Worm (Caenorhabditis elegans) whole organism, young adult: ENCODE results near the gene EEED8.14.
A peak's percentile ranks its signal among the peaks of the same experiment; 100 is the strongest.

Experiments used
- B0019.2 ChIP-seq: fragments of 200-800 bp; sonication (Bioruptor generic); conservative IDR thresholded peaks from 2 replicates; pipeline ENCODE4 v1.3.6; 2022; ENCODE audit warnings: missing genetic modification reagents, missing genetic modification characterization, missing compliant biosample characterization
- B0336.3 ChIP-seq: fragments of 200-800 bp; sonication (Bioruptor generic); IDR thresholded peaks from 2 replicates; pipeline ENCODE4 v1.3.6; 2022; ENCODE audit warnings: missing genetic modification characterization, missing compliant biosample characterization
- C06A6.2 ChIP-seq: fragments of 200-800 bp; sonication (Bioruptor generic); conservative IDR thresholded peaks from 2 replicates; pipeline ENCODE4 v1.3.6; 2022; ENCODE audit warnings: missing genetic modification characterization, missing compliant biosample characterization
- F33H1.4 ChIP-seq: fragments of 200-800 bp; sonication (Bioruptor generic); IDR thresholded peaks from 2 replicates; pipeline ENCODE4 v1.3.6; 2022; ENCODE audit warnings: missing genetic modification reagents, missing genetic modification characterization, missing compliant biosample characterization
- F49E8.2 ChIP-seq: sonication (generic microtip); optimal IDR thresholded peaks from 3 replicates; lab custom pipeline; 2017; ENCODE audit warnings: missing genetic modification characterization, mild to moderate bottlenecking, missing compliant biosample characterization, antibody characterized with exemption, moderate library complexity; ENCODE audit not compliant: insufficient read depth
- F55B11.4 ChIP-seq: sonication (generic microtip); optimal IDR thresholded peaks from 2 replicates; lab custom pipeline; 2016; ENCODE audit warnings: missing compliant biosample characterization, missing genetic modification characterization, borderline replicate concordance; ENCODE audit not compliant: insufficient read depth
- F57A8.1 ChIP-seq: fragments of 200-800 bp; sonication (Bioruptor generic); optimal IDR thresholded peaks from 2 replicates; lab custom pipeline; 2018; ENCODE audit warnings: mild to moderate bottlenecking, missing genetic modification characterization, moderate library complexity, missing compliant biosample characterization
- F57C9.4 ChIP-seq: sonication (generic microtip); optimal IDR thresholded peaks from 2 replicates; lab custom pipeline; 2017; ENCODE audit warnings: mild to moderate bottlenecking, missing genetic modification characterization, missing compliant biosample characterization
- Y79H2A.3 ChIP-seq: fragments of 200-800 bp; sonication (Bioruptor generic); conservative IDR thresholded peaks from 2 replicates; pipeline ENCODE4 v1.3.6; 2022; ENCODE audit warnings: missing genetic modification reagents, missing genetic modification characterization, missing compliant biosample characterization
- akir-1 ChIP-seq: fragments of 200-800 bp; sonication (Bioruptor generic); optimal IDR thresholded peaks from 2 replicates; lab custom pipeline; 2018; ENCODE audit warnings: mild to moderate bottlenecking, missing genetic modification characterization, moderate library complexity, missing compliant biosample characterization
- ama-1 ChIP-seq, 3 experiments: fragments of 150-350 bp in 1 of 3; sonication (generic microtip) in 2 of 3; optimal IDR thresholded peaks; 2 replicates each; lab custom pipeline; 2014 to 2018; ENCODE audit warnings: missing biosample characterization in 2 of 3, missing genetic modification characterization in 2 of 3, missing genetic modification reagents in 2 of 3
- atf-7 ChIP-seq: sonication (generic microtip); optimal IDR thresholded peaks from 2 replicates; lab custom pipeline; 2017; ENCODE audit warnings: mild to moderate bottlenecking, missing genetic modification characterization, missing compliant biosample characterization
- attf-5 ChIP-seq: fragments of 200-800 bp; sonication (Bioruptor generic); optimal IDR thresholded peaks from 2 replicates; lab custom pipeline; 2018; ENCODE audit warnings: mild to moderate bottlenecking, missing genetic modification characterization, missing compliant biosample characterization
- bed-2 ChIP-seq: fragments of 200-800 bp; sonication (Bioruptor generic); IDR thresholded peaks from 2 replicates; pipeline ENCODE4 v1.3.6; 2022; ENCODE audit warnings: missing genetic modification reagents, missing genetic modification characterization, missing compliant biosample characterization
- ccch-3 ChIP-seq: fragments of 200-800 bp; sonication (Bioruptor generic); optimal IDR thresholded peaks from 2 replicates; lab custom pipeline; 2018; ENCODE audit warnings: mild to moderate bottlenecking, missing genetic modification characterization, missing compliant biosample characterization
- ceh-100 ChIP-seq: fragments of 200-800 bp; sonication (Bioruptor generic); IDR thresholded peaks from 2 replicates; pipeline ENCODE4 v1.3.6; 2022; ENCODE audit warnings: missing genetic modification reagents, missing genetic modification characterization, missing compliant biosample characterization
- die-1 ChIP-seq: sonication (generic microtip); optimal IDR thresholded peaks from 2 replicates; lab custom pipeline; 2016; ENCODE audit warnings: missing genotype, mild to moderate bottlenecking, missing genetic modification characterization, missing compliant biosample characterization
- dpff-1 ChIP-seq: sonication (generic microtip); optimal IDR thresholded peaks from 2 replicates; lab custom pipeline; 2017; ENCODE audit warnings: mild to moderate bottlenecking, missing genetic modification characterization, missing compliant biosample characterization
- dpl-1 ChIP-seq: fragments of 150-350 bp; optimal IDR thresholded peaks from 2 replicates; lab custom pipeline; 2014; ENCODE audit warnings: missing biosample characterization, missing genetic modification reagents, missing genetic modification characterization
- egl-18 ChIP-seq: fragments of 200-800 bp; sonication (Bioruptor generic); IDR thresholded peaks from 2 replicates; pipeline ENCODE4 v1.3.6; 2022; ENCODE audit warnings: missing genetic modification reagents, missing genetic modification characterization, missing compliant biosample characterization
- him-1 ChIP-seq: sonication (generic microtip); optimal IDR thresholded peaks from 2 replicates; lab custom pipeline; 2016; ENCODE audit warnings: missing genotype, missing genetic modification reagents, missing genetic modification characterization, missing compliant biosample characterization
- lag-1 ChIP-seq: fragments of 200-800 bp; sonication (Bioruptor generic); IDR thresholded peaks from 2 replicates; pipeline ENCODE4 v1.3.6; 2022; ENCODE audit warnings: missing genetic modification reagents, missing genetic modification characterization, missing compliant biosample characterization
- lin-35 ChIP-seq, 3 experiments: fragments of 150-350 bp in 2 of 3; sonication (generic microtip) in 1 of 3; optimal IDR thresholded peaks; 2 replicates each; lab custom pipeline; 2014 to 2018; ENCODE audit warnings: missing biosample characterization in 3 of 3, missing genetic modification characterization in 3 of 3, missing genetic modification reagents in 3 of 3
- lin-40 ChIP-seq: sonication (generic microtip); optimal IDR thresholded peaks from 2 replicates; lab custom pipeline; 2016; ENCODE audit warnings: missing genetic modification characterization, mild to moderate bottlenecking, missing compliant biosample characterization, missing genotype, missing genetic modification reagents
- lin-54 ChIP-seq: fragments of 200-800 bp; sonication (Bioruptor generic); optimal IDR thresholded peaks from 2 replicates; lab custom pipeline; 2018; ENCODE audit warnings: mild to moderate bottlenecking, missing genetic modification characterization, missing compliant biosample characterization
- lsl-1 ChIP-seq: fragments of 200-800 bp; sonication (Bioruptor generic); optimal IDR thresholded peaks from 2 replicates; lab custom pipeline; 2018; ENCODE audit warnings: mild to moderate bottlenecking, missing genetic modification characterization, moderate library complexity, missing compliant biosample characterization
- lsy-27 ChIP-seq: sonication (generic microtip); optimal IDR thresholded peaks from 2 replicates; lab custom pipeline; 2017; ENCODE audit warnings: missing genetic modification characterization, mild to moderate bottlenecking, missing compliant biosample characterization, antibody characterized with exemption, missing genotype, borderline replicate concordance; ENCODE audit not compliant: insufficient read depth
- madf-6 ChIP-seq: fragments of 200-800 bp; sonication (Bioruptor generic); IDR thresholded peaks from 2 replicates; pipeline ENCODE4 v1.3.6; 2022; ENCODE audit warnings: missing genetic modification reagents, missing genetic modification characterization, missing compliant biosample characterization
- madf-8 ChIP-seq: fragments of 200-800 bp; sonication (Bioruptor generic); conservative IDR thresholded peaks from 2 replicates; pipeline ENCODE4 v1.3.6; 2022; ENCODE audit warnings: missing genetic modification reagents, missing genetic modification characterization, missing compliant biosample characterization
- mcd-1 ChIP-seq: fragments of 200-800 bp; sonication (Bioruptor generic); IDR thresholded peaks from 2 replicates; pipeline ENCODE4 v1.3.6; 2022; ENCODE audit warnings: missing genetic modification reagents, missing genetic modification characterization, missing compliant biosample characterization
- mxl-1 ChIP-seq: sonication (generic microtip); optimal IDR thresholded peaks from 2 replicates; lab custom pipeline; 2016; ENCODE audit warnings: missing genetic modification characterization, missing compliant biosample characterization
- nfya-2 ChIP-seq: fragments of 200-800 bp; sonication (Bioruptor generic); IDR thresholded peaks from 2 replicates; pipeline ENCODE4 v1.3.6; 2022; ENCODE audit warnings: missing genetic modification reagents, missing genetic modification characterization, missing compliant biosample characterization
- nhr-27 ChIP-seq: fragments of 200-800 bp; sonication (Bioruptor generic); optimal IDR thresholded peaks from 2 replicates; lab custom pipeline; 2018; ENCODE audit warnings: mild to moderate bottlenecking, missing genetic modification characterization, moderate library complexity, missing compliant biosample characterization
- nhr-80 ChIP-seq: sonication (generic microtip); optimal IDR thresholded peaks from 2 replicates; lab custom pipeline; 2016; ENCODE audit warnings: missing genetic modification characterization, missing compliant biosample characterization
- rcor-1 ChIP-seq: fragments of 200-800 bp; sonication (Bioruptor generic); IDR thresholded peaks from 2 replicates; pipeline ENCODE4 v1.3.6; 2022; ENCODE audit warnings: missing genetic modification reagents, missing genetic modification characterization, missing compliant biosample characterization
- repo-1 ChIP-seq: sonication (generic microtip); optimal IDR thresholded peaks from 2 replicates; lab custom pipeline; 2017; ENCODE audit warnings: mild to moderate bottlenecking, missing genetic modification characterization, missing compliant biosample characterization
- snpc-1.3 ChIP-seq: sonication (generic microtip); optimal IDR thresholded peaks from 2 replicates; lab custom pipeline; 2017; ENCODE audit warnings: missing genetic modification characterization, mild to moderate bottlenecking, missing compliant biosample characterization, antibody characterized with exemption, moderate library complexity, missing genotype, missing genetic modification reagents; ENCODE audit not compliant: insufficient read depth
- snpc-4 ChIP-seq, 5 experiments: fragments of 150-350 bp in 1 of 5; sonication (generic microtip) in 4 of 5; optimal IDR thresholded peaks; 2 replicates each; lab custom pipeline; 2014 to 2018; ENCODE audit warnings: missing genetic modification characterization in 5 of 5, missing biosample characterization in 3 of 5, antibody characterized with exemption in 2 of 5, mild to moderate bottlenecking in 2 of 5, missing compliant biosample characterization in 2 of 5, missing genotype in 2 of 5, moderate library complexity in 2 of 5, missing genetic modification reagents in 1 of 5
- somi-1 ChIP-seq: fragments of 200-800 bp; sonication (Bioruptor generic); optimal IDR thresholded peaks from 2 replicates; lab custom pipeline; 2018; ENCODE audit warnings: mild to moderate bottlenecking, missing genetic modification characterization, missing compliant biosample characterization
- xnd-1 ChIP-seq: sonication (generic microtip); optimal IDR thresholded peaks from 2 replicates; lab custom pipeline; 2016; ENCODE audit warnings: missing genotype, missing genetic modification reagents, missing genetic modification characterization, missing compliant biosample characterization
- ztf-26 ChIP-seq: sonication (generic microtip); optimal IDR thresholded peaks from 2 replicates; lab custom pipeline; 2017; ENCODE audit warnings: missing genetic modification characterization, missing compliant biosample characterization

The EEED8.14 gene

DNA sequence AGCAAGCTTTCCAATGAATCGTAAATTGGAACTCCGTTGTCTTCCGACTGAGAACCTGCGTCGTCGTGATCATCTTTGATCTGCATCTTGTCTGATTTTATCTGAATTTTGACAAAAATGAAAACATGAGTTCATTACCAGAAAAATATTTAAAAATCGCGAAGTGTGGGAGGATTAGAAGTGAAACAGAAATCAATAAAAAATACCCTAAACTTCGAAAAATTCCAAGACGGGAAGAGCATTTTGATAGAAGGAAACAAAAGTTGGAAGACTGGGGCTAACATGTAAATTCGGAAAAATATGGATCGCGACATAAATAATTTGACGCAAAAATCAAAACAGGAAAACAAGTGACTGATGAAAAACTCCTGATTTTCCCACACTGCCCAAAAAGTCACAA is 11.8 kb upstream of the EEED8.14 start, which contains the start of gene F07F6.8:
TSS of gene F07F6.8 (minus strand) at position 101 of the 400 bp plus-strand sequence.
- 0 out of 2 replicates have a peak, but pooled peaks have one; percentile 14 for TF ChIP-seq madf-6 (GFP tag; lab: Robert Waterston, UW)
- peak; percentile 16 for TF ChIP-seq repo-1 (tag; lab: Kevin White, UChicago)
- no peak for TF ChIP-seq nfya-2 (GFP tag; lab: Robert Waterston, UW)
- no peak for TF ChIP-seq nhr-80 (tag; lab: Kevin White, UChicago)
- TF ChIP-seq lag-1 (GFP tag; lab: Robert Waterston, UW) = no peak
- peak; percentile 6 for TF ChIP-seq mxl-1 (tag; lab: Kevin White, UChicago)
- no peak for TF ChIP-seq C06A6.2 (GFP tag; lab: Robert Waterston, UW)

DNA sequence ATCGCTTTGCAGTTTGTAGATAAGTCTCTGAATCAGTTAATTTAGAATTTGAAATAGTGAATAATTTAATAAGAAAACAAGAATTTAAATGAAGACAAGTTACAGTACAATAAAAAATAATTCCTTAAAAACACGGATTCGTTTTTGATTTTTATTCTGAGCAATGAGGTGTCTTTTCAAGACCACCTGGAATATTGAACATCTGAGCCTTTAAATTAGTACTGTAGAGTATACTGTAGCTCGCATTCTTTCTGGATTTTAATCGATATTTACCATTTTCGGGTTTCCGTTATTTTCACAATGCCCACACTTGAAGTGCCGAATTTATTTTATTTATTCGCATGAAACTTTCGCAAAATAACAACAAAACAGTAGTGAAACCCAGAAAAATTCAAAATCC is 10.0 kb upstream of the EEED8.14 start, which contains the start of gene F07F6.7:
TSS of gene F07F6.7 (minus strand) at position 27 of the 400 bp plus-strand sequence.
- TF ChIP-seq somi-1 (GFP tag; lab: Kevin White, UChicago) (no peak), madf-8 (peak; percentile 49), him-1 (tag; lab: Kevin White, UChicago) (peak; percentile 15), xnd-1 (tag; lab: Kevin White, UChicago) (peak; percentile 67), lin-54 (GFP tag; lab: Kevin White, UChicago) (peak; percentile 24), F33H1.4 (GFP tag; lab: Robert Waterston, UW) (peak; percentile 76), bed-2 (GFP tag; lab: Robert Waterston, UW) (no peak), snpc-4 (GFP tag; optimal IDR thresholded peaks at IDR 0.05; lab: Kevin White, UChicago) (no peak), snpc-4 (tag; optimal IDR thresholded peaks at IDR 0.05; lab: Kevin White, UChicago) (peak in 1 of 4 experiments; percentile 14), mcd-1 (GFP tag; lab: Robert Waterston, UW) (peak; percentile 20; the same call in 1 of the 2 replicates), lsl-1 (GFP tag; lab: Kevin White, UChicago) (peak; percentile 93), lag-1 (GFP tag; lab: Robert Waterston, UW) (no peak), madf-6 (GFP tag; lab: Robert Waterston, UW) (peak; percentile 85), ceh-100 (no peak)

DNA sequence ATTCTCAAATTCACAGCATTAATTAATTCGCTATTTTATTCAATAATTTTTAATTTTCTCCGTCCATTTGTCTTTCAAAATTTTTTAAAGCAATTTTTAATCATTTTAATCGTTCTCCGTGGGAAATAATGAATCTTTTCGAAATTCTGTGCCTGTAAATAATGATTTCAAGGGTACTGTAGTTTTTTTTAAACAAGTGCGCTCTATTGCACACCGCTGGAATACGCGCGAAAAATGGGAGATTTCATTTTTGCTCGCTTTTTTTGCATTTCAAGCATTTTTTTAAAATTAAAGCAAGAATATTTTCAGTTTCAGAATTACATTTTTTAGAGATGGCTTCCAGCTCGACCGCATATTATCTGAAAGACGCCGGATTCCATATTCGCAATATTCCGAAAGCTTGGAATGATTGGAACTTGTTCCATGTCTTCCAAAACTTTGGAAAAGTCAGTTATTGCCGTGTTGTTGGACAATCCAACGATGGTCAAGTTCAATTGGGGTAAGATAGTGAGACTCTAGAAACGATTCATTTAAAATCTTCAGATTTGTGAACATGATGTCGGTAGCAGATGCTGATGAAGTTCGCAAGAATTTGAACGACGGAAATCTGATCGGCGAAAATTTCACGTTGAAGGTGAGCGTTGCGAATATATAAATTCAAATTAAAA is 7.2 kb upstream of the EEED8.14 start, which contains the start of gene tofu-6:
TSS of gene tofu-6 (plus strand) at position 302 of the 668 bp plus-strand sequence.
- TF ChIP-seq dpff-1 (tag; lab: Kevin White, UChicago) (no peak), him-1 (tag; lab: Kevin White, UChicago) (peak; percentile 69), ztf-26 (tag; lab: Kevin White, UChicago) (no peak), akir-1 (GFP tag; lab: Kevin White, UChicago) (no peak), ccch-3 (GFP tag; lab: Kevin White, UChicago) (no peak), B0019.2 (GFP tag; lab: Robert Waterston, UW) (0 out of 2 replicates have a peak, but pooled peaks have one; percentile 59), snpc-1.3 (tag; lab: Kevin White, UChicago) (peak; percentile 36), lin-35 (GFP tag; optimal IDR thresholded peaks at IDR 0.05; lab: Kevin White, UChicago) (peak in 1 of 3 experiments; percentile 73), nhr-27 (tag; lab: Kevin White, UChicago) (no peak), die-1 (tag; lab: Kevin White, UChicago) (no peak), B0336.3 (GFP tag; lab: Robert Waterston, UW) (0 out of 2 replicates have a peak, but pooled peaks have one; percentile 25), mcd-1 (GFP tag; lab: Robert Waterston, UW) (peak; percentile 87), rcor-1 (GFP tag; lab: Robert Waterston, UW) (no peak), lsy-27 (tag; lab: Kevin White, UChicago) (no peak), lsl-1 (GFP tag; lab: Kevin White, UChicago) (peak; percentile 96), egl-18 (GFP tag; lab: Robert Waterston, UW) (no peak), atf-7 (tag; lab: Kevin White, UChicago) (no peak), ama-1 (optimal IDR thresholded peaks at IDR 0.05; lab: Kevin White, UChicago) (no peak), ama-1 (GFP tag; optimal IDR thresholded peaks at IDR 0.05; lab: Kevin White, UChicago) (no peak), lin-40 (tag; lab: Kevin White, UChicago) (no peak), F57C9.4 (tag; lab: Kevin White, UChicago) (no peak), F57A8.1 (GFP tag; lab: Kevin White, UChicago) (no peak), attf-5 (GFP tag; lab: Kevin White, UChicago) (no peak), F55B11.4 (tag; lab: Kevin White, UChicago) (no peak), dpl-1 (GFP tag; lab: Kevin White, UChicago) (peak; percentile 83), lin-54 (GFP tag; lab: Kevin White, UChicago) (peak; percentile 55), Y79H2A.3 (GFP tag; lab: Robert Waterston, UW) (no peak), F49E8.2 (peak; percentile 43)
